Fruit fly (Drosophila melanogaster): ENCODE measurements around the gene CG18178.
A peak's percentile ranks its signal among the peaks of the same experiment; 100 is the strongest.

The CG18178 gene

dm6 chr3L:9723108-9723507 lies 4.2 kb upstream of the CG18178 start, which contains the start of the genes nbs and defl:
TSS of gene nbs (minus strand) at chr3L:9723194.
TSS of gene defl (plus strand) at chr3L:9723423.
- TF ChIP-seq jigr1 (GFP tag; IDR thresholded peaks at IDR 0.05) (no peak), CG8944 (GFP tag; optimal IDR thresholded peaks at IDR 0.05) (peak; percentile 50), CG10543 (GFP tag; optimal IDR thresholded peaks at IDR 0.05) (peak; percentile 55), Spps (tag; optimal IDR thresholded peaks at IDR 0.05) (no peak), CG34422 (GFP tag; IDR thresholded peaks at IDR 0.05) (peak; percentile 89), cas (GFP tag; IDR thresholded peaks at IDR 0.05) (0 out of 2 replicates have a peak, but pooled peaks have one; percentile 36), Trl (optimal IDR thresholded peaks at IDR 0.05) (no peak), Trl (GFP tag; optimal IDR thresholded peaks at IDR 0.05) (peak; percentile 48), CG17186 (GFP tag; optimal IDR thresholded peaks at IDR 0.05) (no peak), CG7839 (tag; optimal IDR thresholded peaks at IDR 0.05) (no peak), Fer1 (GFP tag; optimal IDR thresholded peaks at IDR 0.05) (peak; percentile 67), CG10565 (GFP tag; optimal IDR thresholded peaks at IDR 0.05) (no peak), CG8388 (GFP tag; optimal IDR thresholded peaks at IDR 0.05) (peak; percentile 23), CG4282 (GFP tag; optimal IDR thresholded peaks at IDR 0.05) (no peak), CG11560 (tag; IDR thresholded peaks at IDR 0.05) (no peak), Drgx (GFP tag; IDR thresholded peaks at IDR 0.05) (peak; percentile 50; the same call in 1 of the 2 replicates), luna (GFP tag; optimal IDR thresholded peaks at IDR 0.05) (peak; percentile 43), CG3847 (GFP tag; IDR thresholded peaks at IDR 0.05) (peak; percentile 82), CG10462 (GFP tag; optimal IDR thresholded peaks at IDR 0.05) (peak; percentile 9), CG10979 (tag; optimal IDR thresholded peaks at IDR 0.05) (peak; percentile 46), exex (tag; optimal IDR thresholded peaks at IDR 0.05) (peak; percentile 36), crp (GFP tag; optimal IDR thresholded peaks at IDR 0.05) (peak in 1 of 2 experiments; percentile 28), Ets65A (GFP tag) (peak; percentile 95), CG2889 (GFP tag; IDR thresholded peaks at IDR 0.05) (peak; percentile 54; the same call in 2 of the 3 replicates), H15 (GFP tag; IDR thresholded peaks at IDR 0.05) (peak; percentile 44; the same call in 1 of the 3 replicates), CHES-1-like (GFP tag; optimal IDR thresholded peaks at IDR 0.05) (peak; percentile 76), CG31224 (GFP tag; IDR thresholded peaks at IDR 0.05) (peak; percentile 46), CG12942 (GFP tag; optimal IDR thresholded peaks at IDR 0.05) (peak; percentile 64), CG15601 (tag; optimal IDR thresholded peaks at IDR 0.05) (no peak), CG4404 (GFP tag; IDR thresholded peaks at IDR 0.05) (peak; percentile 69), CG4328 (GFP tag; optimal IDR thresholded peaks at IDR 0.05) (peak; percentile 55), CG30431 (GFP tag; optimal IDR thresholded peaks at IDR 0.05) (no peak), CG6254 (GFP tag; optimal IDR thresholded peaks at IDR 0.05) (no peak), scrt (GFP tag; optimal IDR thresholded peaks at IDR 0.05) (peak; percentile 60), CG11456 (GFP tag; IDR thresholded peaks at IDR 0.05) (peak; percentile 58; the same call in 1 of the 3 replicates), CG10209 (GFP tag; optimal IDR thresholded peaks at IDR 0.05) (peak; percentile 40), D19A (tag; optimal IDR thresholded peaks at IDR 0.05) (no peak), Med (GFP tag) (peak; percentile 93), Ada2b (GFP tag; IDR thresholded peaks at IDR 0.05) (peak; percentile 62), ken (GFP tag; IDR thresholded peaks at IDR 0.05) (no peak), CG18262 (tag; optimal IDR thresholded peaks at IDR 0.05) (peak; percentile 74), CG9609 (GFP tag; optimal IDR thresholded peaks at IDR 0.05) (peak; percentile 42), cato (GFP tag; optimal IDR thresholded peaks at IDR 0.05; ENCODE audit: borderline replicate concordance) (peak; percentile 47), CG12219 (GFP tag; optimal IDR thresholded peaks at IDR 0.05) (no peak), oc (tag; optimal IDR thresholded peaks at IDR 0.05) (no peak), fd96Cb (tag; optimal IDR thresholded peaks at IDR 0.05) (peak; percentile 47), Poxn (GFP tag; IDR thresholded peaks at IDR 0.05) (0 out of 2 replicates have a peak, but pooled peaks have one; percentile 16), bsh (GFP tag; optimal IDR thresholded peaks at IDR 0.05) (peak in 1 of 2 experiments; percentile 43), Scr (GFP tag; IDR thresholded peaks at IDR 0.05; ENCODE audit: partially characterized antibody) (peak; percentile 65), HLH4C (GFP tag; IDR thresholded peaks at IDR 0.05; ENCODE audit: partially characterized antibody) (no peak), CG33213 (GFP tag; optimal IDR thresholded peaks at IDR 0.05) (no peak)

Data from whole organism, embryonic.